Worm (Caenorhabditis elegans) whole organism, mixed stage, embryonic: ENCODE measurements around the gene tlk-1.

Source experiments
- ceh-39 ChIP-seq: fragments of 150-350 bp; optimal IDR thresholded peaks from 2 replicates; lab custom pipeline; 2014; ENCODE audit warnings: missing biosample characterization, missing genetic modification characterization
- ceh-43 ChIP-seq: fragments of 200-800 bp; sonication (Bioruptor generic); optimal IDR thresholded peaks from 2 replicates; lab custom pipeline; 2018; ENCODE audit warnings: mild to moderate bottlenecking, missing genetic modification characterization, moderate library complexity, missing compliant biosample characterization
- lsy-2 ChIP-seq: fragments of 150-350 bp; optimal IDR thresholded peaks from 2 replicates; lab custom pipeline; 2014; ENCODE audit warnings: missing biosample characterization, missing genetic modification characterization

- TF ChIP-seq lsy-2 (tag; lab: Kevin White, UChicago) (no peak), ceh-39 (tag; lab: Kevin White, UChicago) (no peak), ceh-43 (GFP tag; lab: Kevin White, UChicago) (no peak)
These were observed 9.6 kb upstream of the tlk-1 start, which contains the start of gene best-5 for ce11 chrIII:9690044-9690443.
